Fruit fly (Drosophila melanogaster) whole organism, embryonic: Measurements from ENCODE around the gene kra.
A peak's percentile ranks its signal among the peaks of the same experiment; 100 is the strongest.

Source experiments
- Asciz ChIP-seq: fragments of 200-800 bp; sonication (Bioruptor generic); optimal IDR thresholded peaks from 2 replicates; lab custom pipeline; 2017; ENCODE audit warnings: missing biosample characterization, mild to moderate bottlenecking, missing genetic modification characterization, missing genetic modification reagents
- CG11093 ChIP-seq: fragments of 200-800 bp; sonication (Bioruptor generic); IDR thresholded peaks from 3 replicates; pipeline ENCODE4 v1.3.6; 2022; ENCODE audit warnings: missing biosample characterization, missing genetic modification characterization
- CG13287 ChIP-seq: fragments of 200-800 bp; sonication (Bioruptor generic); IDR thresholded peaks from 2 replicates; pipeline ENCODE4 v1.3.6; 2022; ENCODE audit warnings: missing biosample characterization, missing genetic modification characterization; ENCODE audit not compliant: partially characterized antibody
- CG16813 ChIP-seq: fragments of 200-800 bp; sonication (Bioruptor generic); IDR thresholded peaks from 3 replicates; pipeline ENCODE4 v1.3.6; 2022; ENCODE audit warnings: missing biosample characterization, missing genetic modification characterization; ENCODE audit not compliant: partially characterized antibody
- CG2129 ChIP-seq: fragments of 200-800 bp; sonication (Bioruptor generic); IDR thresholded peaks from 2 replicates; pipeline ENCODE4 v1.3.6; 2022; ENCODE audit warnings: missing biosample characterization, missing genetic modification characterization; ENCODE audit not compliant: partially characterized antibody
- CG2199 ChIP-seq: fragments of 200-800 bp; sonication (Bioruptor generic); IDR thresholded peaks from 3 replicates; pipeline ENCODE4 v1.3.6; 2022; ENCODE audit warnings: missing biosample characterization, missing genetic modification characterization
- CG33213 ChIP-seq: fragments of 200-800 bp; sonication (Bioruptor generic); optimal IDR thresholded peaks from 3 replicates; lab custom pipeline; 2016; ENCODE audit warnings: missing biosample characterization, missing genetic modification characterization
- CG34422 ChIP-seq: fragments of 200-800 bp; sonication (Bioruptor generic); IDR thresholded peaks from 3 replicates; pipeline ENCODE4 v1.3.6; 2022; ENCODE audit warnings: missing biosample characterization, missing genetic modification characterization
- CG3838 ChIP-seq: fragments of 200-800 bp; sonication (Bioruptor generic); optimal IDR thresholded peaks from 3 replicates; lab custom pipeline; 2016; ENCODE audit warnings: missing biosample characterization, missing genetic modification characterization
- CG4282 ChIP-seq: fragments of 200-800 bp; sonication (Bioruptor generic); optimal IDR thresholded peaks from 2 replicates; lab custom pipeline; 2016; ENCODE audit warnings: missing biosample characterization, missing genetic modification characterization
- CG4424 ChIP-seq: fragments of 200-800 bp; sonication (Bioruptor generic); optimal IDR thresholded peaks from 3 replicates; lab custom pipeline; 2016; ENCODE audit warnings: missing biosample characterization, missing genetic modification characterization
- CG4617 ChIP-seq: fragments of 200-800 bp; sonication (Bioruptor generic); optimal IDR thresholded peaks from 3 replicates; lab custom pipeline; 2016; ENCODE audit warnings: missing biosample characterization, missing genetic modification characterization, borderline replicate concordance
- CG5953 ChIP-seq: fragments of 200-800 bp; sonication (Bioruptor generic); IDR thresholded peaks from 2 replicates; pipeline ENCODE4 v1.3.6; 2022; ENCODE audit warnings: missing biosample characterization, missing genetic modification characterization
- CG6689 ChIP-seq: fragments of 200-800 bp; sonication (Bioruptor generic); IDR thresholded peaks from 2 replicates; pipeline ENCODE4 v1.3.6; 2022; ENCODE audit warnings: missing biosample characterization, missing genetic modification characterization
- CG6854 ChIP-seq: fragments of 200-800 bp; sonication (Bioruptor generic); optimal IDR thresholded peaks from 3 replicates; lab custom pipeline; 2017; ENCODE audit warnings: missing biosample characterization, mild to moderate bottlenecking, missing genetic modification characterization
- CG7839 ChIP-seq: fragments of 200-800 bp; sonication (Bioruptor generic); optimal IDR thresholded peaks from 3 replicates; lab custom pipeline; 2018; ENCODE audit warnings: missing biosample characterization, mild to moderate bottlenecking, missing genetic modification characterization, moderate library complexity
- CG8924 ChIP-seq: fragments of 200-800 bp; optimal IDR thresholded peaks from 3 replicates; lab custom pipeline; 2019; ENCODE audit warnings: missing biosample characterization, mild to moderate bottlenecking, missing genetic modification characterization, moderate library complexity
- CG9609 ChIP-seq: fragments of 200-800 bp; sonication (Bioruptor generic); optimal IDR thresholded peaks from 3 replicates; lab custom pipeline; 2016; ENCODE audit warnings: missing biosample characterization, missing genetic modification characterization
- CkIIα-i1 ChIP-seq: fragments of 200-800 bp; sonication (Bioruptor generic); IDR thresholded peaks from 2 replicates; pipeline ENCODE4 v1.3.6; 2022; ENCODE audit warnings: missing biosample characterization, missing genetic modification characterization
- Dfd ChIP-seq, 2 experiments: fragments of >200 bp; optimal IDR thresholded peaks; 2 replicates each; lab custom pipeline; 2017; ENCODE audit warnings: missing biosample characterization in 2 of 2, missing genetic modification characterization in 2 of 2
- Dip2 ChIP-seq: fragments of 200-800 bp; sonication (Bioruptor generic); IDR thresholded peaks from 2 replicates; pipeline ENCODE4 v1.3.6; 2022; ENCODE audit warnings: missing biosample characterization, missing genetic modification characterization
- Dll ChIP-seq: fragments of 200-800 bp; sonication (Bioruptor generic); IDR thresholded peaks from 4 replicates; pipeline ENCODE4 v1.3.6; 2022; ENCODE audit warnings: missing biosample characterization, missing genetic modification characterization; ENCODE audit not compliant: partially characterized antibody
- Dref ChIP-seq: fragments of 200-800 bp; sonication (Bioruptor generic); IDR thresholded peaks from 2 replicates; pipeline ENCODE4 v1.3.6; 2022; ENCODE audit warnings: missing biosample characterization, missing genetic modification characterization
- Elba2 ChIP-seq: fragments of 200-800 bp; sonication (Bioruptor generic); optimal IDR thresholded peaks from 3 replicates; lab custom pipeline; 2016; ENCODE audit warnings: missing biosample characterization, missing genetic modification characterization
- H15 ChIP-seq: fragments of 200-800 bp; sonication (Bioruptor generic); IDR thresholded peaks from 3 replicates; pipeline ENCODE4 v1.3.6; 2022; ENCODE audit warnings: missing biosample characterization, missing genetic modification characterization
- HHEX ChIP-seq: fragments of 200-800 bp; sonication (Bioruptor generic); optimal IDR thresholded peaks from 3 replicates; lab custom pipeline; 2017; ENCODE audit warnings: missing biosample characterization, mild to moderate bottlenecking, missing genetic modification characterization, missing genetic modification reagents
- Mes4 ChIP-seq: fragments of 200-800 bp; sonication (Bioruptor generic); optimal IDR thresholded peaks from 2 replicates; lab custom pipeline; 2016; ENCODE audit warnings: missing biosample characterization, missing genetic modification characterization
- Myb ChIP-seq: fragments of 200-800 bp; sonication (Bioruptor generic); optimal IDR thresholded peaks from 2 replicates; lab custom pipeline; 2016; ENCODE audit warnings: missing biosample characterization, missing genetic modification characterization
- Nf-YA ChIP-seq: fragments of 200-800 bp; sonication (Bioruptor generic); IDR thresholded peaks from 2 replicates; pipeline ENCODE4 v1.3.6; 2022; ENCODE audit warnings: missing biosample characterization, missing genetic modification characterization
- Nf-YB ChIP-seq: fragments of 200-800 bp; sonication (Bioruptor generic); optimal IDR thresholded peaks from 3 replicates; lab custom pipeline; 2019; ENCODE audit warnings: missing biosample characterization, mild to moderate bottlenecking, missing genetic modification characterization, moderate library complexity
- Optix ChIP-seq: fragments of 200-800 bp; sonication (Bioruptor generic); IDR thresholded peaks from 3 replicates; pipeline ENCODE4 v1.3.6; 2022; ENCODE audit warnings: missing biosample characterization, missing genetic modification characterization
- Ravus ChIP-seq: fragments of 200-800 bp; sonication (Bioruptor generic); IDR thresholded peaks from 2 replicates; pipeline ENCODE4 v1.3.6; 2022; ENCODE audit warnings: missing biosample characterization, missing genetic modification characterization
- Ssrp ChIP-seq: fragments of 200-800 bp; sonication (Bioruptor generic); optimal IDR thresholded peaks from 2 replicates; lab custom pipeline; 2018; ENCODE audit warnings: missing biosample characterization, mild to moderate bottlenecking, missing genetic modification characterization, moderate library complexity
- Stat92E ChIP-seq, 3 experiments: fragments of >200 bp in 2 of 3; fragments of 200-800 bp in 1 of 3; sonication (Bioruptor generic) in 1 of 3; optimal IDR thresholded peaks; 2 replicates each; lab custom pipeline; 2017 to 2019; ENCODE audit warnings: missing biosample characterization in 3 of 3, missing genetic modification characterization in 3 of 3, mild to moderate bottlenecking in 1 of 3, moderate library complexity in 1 of 3
- Xbp1 ChIP-seq: fragments of 200-800 bp; sonication (Bioruptor generic); optimal IDR thresholded peaks from 3 replicates; lab custom pipeline; 2016; ENCODE audit warnings: missing biosample characterization, mild to moderate bottlenecking, missing genetic modification characterization
- ab ChIP-seq: fragments of 200-800 bp; sonication (Bioruptor generic); optimal IDR thresholded peaks from 2 replicates; lab custom pipeline; 2016; ENCODE audit warnings: missing biosample characterization, missing genetic modification characterization
- ara ChIP-seq: fragments of 200-800 bp; sonication (Bioruptor generic); IDR thresholded peaks from 2 replicates; pipeline ENCODE4 v1.3.6; 2022; ENCODE audit warnings: missing biosample characterization, missing genetic modification characterization
- bab2 ChIP-seq: fragments of 200-800 bp; sonication (Bioruptor generic); optimal IDR thresholded peaks from 2 replicates; lab custom pipeline; 2016; ENCODE audit warnings: missing biosample characterization, missing genetic modification characterization
- corto ChIP-seq: fragments of 200-800 bp; sonication (Bioruptor generic); optimal IDR thresholded peaks from 2 replicates; lab custom pipeline; 2016; ENCODE audit warnings: missing biosample characterization, mild to moderate bottlenecking, missing genetic modification characterization, moderate library complexity
- crp ChIP-seq, 2 experiments: fragments of 200-800 bp; sonication (Bioruptor generic); optimal IDR thresholded peaks; 2 replicates in 1 of 2; 3 replicates in 1 of 2; lab custom pipeline; 2017; ENCODE audit warnings: missing biosample characterization in 2 of 2, missing genetic modification characterization in 2 of 2, mild to moderate bottlenecking in 1 of 2, moderate library complexity in 1 of 2
- dan ChIP-seq: fragments of 200-800 bp; sonication (Bioruptor generic); IDR thresholded peaks from 2 replicates; pipeline ENCODE4 v1.3.6; 2022; ENCODE audit warnings: missing biosample characterization, missing genetic modification characterization
- dmrt11E ChIP-seq: fragments of 200-800 bp; sonication (Bioruptor generic); optimal IDR thresholded peaks from 3 replicates; lab custom pipeline; 2018; ENCODE audit warnings: missing biosample characterization, mild to moderate bottlenecking, missing genetic modification characterization, moderate library complexity
- eve ChIP-seq, 2 experiments: fragments of >200 bp; optimal IDR thresholded peaks; 2 replicates each; lab custom pipeline; 2017; ENCODE audit warnings: missing biosample characterization in 2 of 2, missing genetic modification characterization in 2 of 2
- gcm ChIP-seq: fragments of 200-800 bp; sonication (Bioruptor generic); optimal IDR thresholded peaks from 2 replicates; lab custom pipeline; 2019; ENCODE audit warnings: missing biosample characterization, mild to moderate bottlenecking, missing genetic modification characterization, moderate library complexity
- grau ChIP-seq: fragments of 200-800 bp; optimal IDR thresholded peaks from 3 replicates; lab custom pipeline; 2019; ENCODE audit warnings: missing biosample characterization, mild to moderate bottlenecking, missing genetic modification characterization, moderate library complexity
- gro ChIP-seq: fragments of 200-800 bp; sonication (Bioruptor generic); optimal IDR thresholded peaks from 2 replicates; lab custom pipeline; 2016; ENCODE audit warnings: missing biosample characterization, missing genetic modification characterization
- h ChIP-seq: fragments of >200 bp; optimal IDR thresholded peaks from 2 replicates; lab custom pipeline; 2017
- ken ChIP-seq: fragments of 200-800 bp; sonication (Bioruptor generic); IDR thresholded peaks from 3 replicates; pipeline ENCODE4 v1.3.6; 2022; ENCODE audit warnings: missing biosample characterization, missing genetic modification characterization
- pb ChIP-seq: fragments of 200-800 bp; sonication (Bioruptor generic); optimal IDR thresholded peaks from 3 replicates; lab custom pipeline; 2016; ENCODE audit warnings: missing biosample characterization, missing genetic modification characterization
- prd ChIP-seq, 3 experiments: fragments of >200 bp in 2 of 3; fragments of 200-800 bp in 1 of 3; sonication (Bioruptor generic) in 1 of 3; optimal IDR thresholded peaks in 2 of 3; IDR thresholded peaks in 1 of 3; 2 replicates in 2 of 3; 3 replicates in 1 of 3; pipeline versions ENCODE4 v1.3.6 to Lab custom; 2017 to 2022; ENCODE audit warnings: missing biosample characterization in 1 of 3, missing genetic modification characterization in 1 of 3
- shn ChIP-seq: fragments of 200-800 bp; sonication (Bioruptor generic); optimal IDR thresholded peaks from 3 replicates; lab custom pipeline; 2016; ENCODE audit warnings: missing biosample characterization, missing genetic modification characterization
- sqz ChIP-seq: fragments of 200-800 bp; sonication (Bioruptor generic); optimal IDR thresholded peaks from 3 replicates; lab custom pipeline; 2018; ENCODE audit warnings: missing biosample characterization, mild to moderate bottlenecking, missing genetic modification characterization

The kra gene

DNA sequence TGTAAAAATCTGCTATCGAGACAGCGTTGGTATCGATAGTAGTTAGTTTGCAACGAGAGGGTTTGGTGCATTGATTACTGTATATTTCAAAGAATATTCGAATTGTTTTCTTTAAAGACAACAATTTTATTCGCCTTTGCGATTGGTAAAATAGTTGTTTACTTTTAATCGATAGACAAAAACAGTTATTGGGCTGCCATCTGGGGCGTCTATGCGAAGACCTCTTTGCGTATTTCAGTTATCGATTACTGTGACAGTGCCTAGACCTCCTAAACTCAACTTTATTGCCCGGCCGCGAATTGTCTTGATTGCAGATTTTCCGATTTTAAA is 12.1 kb upstream of the kra start, which contains the start of gene Atu (continued):
- TF ChIP-seq ken (GFP tag; lab: Robert Waterston, UW) (no peak), ab (no peak), dmrt11E (tag; lab: Kevin White, UChicago) (peak; percentile 15), CG4282 (no peak), eve (GFP tag; optimal IDR thresholded peaks at IDR 0.05; lab: Kevin White, UChicago) (no peak), CG4617 (GFP tag; lab: Kevin White, UChicago) (no peak), CG11093 (GFP tag; lab: Robert Waterston, UW) (no peak), prd (optimal IDR thresholded peaks at IDR 0.05; lab: Kevin White, UChicago) (no peak), prd (GFP tag; IDR thresholded peaks at IDR 0.05; lab: Robert Waterston, UW) (peak; percentile 36; the same call in 1 of the 3 replicates), grau (tag; lab: Kevin White, UChicago) (peak; percentile 54), CG5953 (GFP tag; lab: Robert Waterston, UW) (no peak), CG7839 (tag; lab: Kevin White, UChicago) (no peak), h (lab: Kevin White, UChicago) (no peak), Dref (GFP tag; lab: Robert Waterston, UW) (peak; percentile 86), CG16813 (peak; percentile 93), CkIIα-i1 (GFP tag; lab: Robert Waterston, UW) (no peak), crp (GFP tag; optimal IDR thresholded peaks at IDR 0.05; lab: Kevin White, UChicago) (peak in 1 of 2 experiments; percentile 42), Ssrp (tag; lab: Kevin White, UChicago) (no peak), gro (GFP tag; lab: Kevin White, UChicago) (peak; percentile 25), Dip2 (GFP tag; lab: Robert Waterston, UW) (no peak), CG6689 (GFP tag; lab: Robert Waterston, UW) (no peak), CG3838 (no peak), Asciz (GFP tag; lab: Kevin White, UChicago) (no peak), Stat92E (GFP tag; optimal IDR thresholded peaks at IDR 0.05; lab: Kevin White, UChicago) (no peak), corto (GFP tag; lab: Kevin White, UChicago) (no peak), Xbp1 (GFP tag; lab: Kevin White, UChicago) (peak; percentile 47), sqz (GFP tag; lab: Kevin White, UChicago) (peak; percentile 8), Dfd (GFP tag; optimal IDR thresholded peaks at IDR 0.05; lab: Kevin White, UChicago) (no peak), Elba2 (no peak), pb (GFP tag; lab: Kevin White, UChicago) (no peak), H15 (GFP tag; lab: Robert Waterston, UW) (no peak), shn (GFP tag; lab: Kevin White, UChicago) (peak; percentile 54), HHEX (GFP tag; lab: Kevin White, UChicago) (no peak), CG34422 (GFP tag; lab: Robert Waterston, UW) (peak; percentile 39; the same call in 1 of the 3 replicates), CG33213 (no peak), CG2199 (GFP tag; lab: Robert Waterston, UW) (no peak), Ravus (GFP tag; lab: Robert Waterston, UW) (no peak), CG8924 (peak; percentile 33), bab2 (GFP tag; lab: Kevin White, UChicago) (no peak), Mes4 (GFP tag; lab: Kevin White, UChicago) (no peak), CG6854 (no peak), dan (GFP tag; lab: Robert Waterston, UW) (no peak), Optix (GFP tag; lab: Robert Waterston, UW) (no peak), Myb (GFP tag; lab: Kevin White, UChicago) (peak; percentile 63), CG13287 (peak; percentile 93), CG4424 (GFP tag; lab: Kevin White, UChicago) (peak; percentile 17), CG9609 (GFP tag; lab: Kevin White, UChicago) (no peak), Dll (GFP tag; lab: Robert Waterston, UW) (peak; percentile 97), Nf-YB (GFP tag; lab: Kevin White, UChicago) (no peak), ara (GFP tag; lab: Robert Waterston, UW) (no peak), gcm (GFP tag; lab: Kevin White, UChicago) (no peak), CG2129 (peak; percentile 89), Nf-YA (GFP tag; lab: Robert Waterston, UW) (no peak)
